Fruit fly (Drosophila melanogaster): Measurements from ENCODE around the gene CG3734.

DNA sequence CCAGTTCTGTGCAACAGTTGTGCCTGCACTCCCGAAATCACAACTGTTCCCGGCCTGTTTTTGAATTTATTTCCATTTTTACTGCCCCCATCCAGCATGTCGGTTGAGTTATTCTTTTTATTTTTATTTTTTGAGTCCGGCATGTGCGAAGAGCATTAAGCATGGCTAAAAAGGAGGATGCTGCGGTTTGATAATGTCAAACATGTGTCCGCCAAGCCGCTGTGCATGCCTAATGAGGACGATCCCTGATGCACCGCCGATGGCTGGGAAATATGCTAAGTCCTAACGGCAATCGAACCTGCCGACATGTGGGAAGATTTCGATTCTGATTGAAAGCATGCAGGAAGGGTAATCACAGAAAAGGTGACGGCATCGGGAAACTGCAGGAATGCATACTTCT lies 41.1 kb upstream of the CG3734 start:
- TF ChIP-seq ttk (optimal IDR thresholded peaks at IDR 0.05) (no peak), insv (optimal IDR thresholded peaks at IDR 0.05) (no peak), h (optimal IDR thresholded peaks at IDR 0.05) (no peak)

Measured in Kc167 (cell line).